Fruit fly (Drosophila melanogaster): ENCODE data around the gene Hsp83.

Gene Hsp83

DNA sequence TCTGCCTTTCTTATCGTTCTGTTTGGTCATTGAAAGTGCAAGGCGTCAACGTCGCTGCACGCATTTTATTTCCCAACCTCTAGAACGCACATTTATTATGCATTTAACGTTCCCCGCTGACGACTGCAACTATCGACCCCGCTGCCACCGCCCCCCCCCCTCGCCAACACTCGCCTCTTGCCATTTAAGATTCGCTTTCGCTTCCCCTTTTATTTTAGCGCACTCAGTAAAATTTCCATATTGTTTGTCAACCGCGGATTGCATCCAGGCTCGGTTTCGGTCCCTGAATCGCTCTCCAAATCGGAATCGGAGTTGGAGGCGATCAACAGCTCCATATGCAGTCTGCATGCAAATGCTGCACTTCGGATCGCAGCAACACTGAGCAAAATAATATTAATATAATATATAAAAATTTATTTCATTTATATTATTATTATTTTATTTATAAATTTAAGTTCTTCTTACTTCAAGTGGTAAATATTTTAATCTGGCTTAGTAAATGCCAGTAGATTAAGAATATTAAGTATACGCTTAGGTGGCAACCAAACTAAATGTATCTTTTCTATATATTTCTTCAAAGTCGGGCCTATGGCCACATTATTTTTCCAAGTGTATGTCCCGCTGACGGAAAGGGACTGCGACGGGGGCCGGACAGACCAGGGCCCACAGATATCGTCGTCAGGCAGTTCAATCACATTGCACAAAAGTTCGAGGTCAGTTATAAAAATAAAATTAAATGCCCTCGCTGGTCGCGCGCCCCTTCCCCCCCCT, 48.0 kb downstream of the Hsp83 start:
- no peak for TF ChIP-seq CG17801 (GFP tag; optimal IDR thresholded peaks at IDR 0.05; ENCODE audit: partially characterized antibody)

DNA sequence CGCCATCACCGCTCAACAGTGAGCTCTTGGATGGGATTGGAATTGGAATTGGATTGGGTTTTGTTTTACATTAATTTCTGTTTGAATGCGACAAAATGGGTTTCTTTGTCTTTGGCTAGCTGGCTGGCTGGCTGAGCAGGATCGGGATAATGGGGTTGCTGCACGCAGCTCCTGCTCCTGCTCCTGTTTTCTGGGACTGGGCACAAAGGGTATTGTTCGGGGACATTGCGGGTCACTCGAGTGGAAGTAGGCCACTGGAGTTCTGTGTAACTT, 48.5 kb downstream of the Hsp83 start:
- TF ChIP-seq CG17801 (GFP tag; optimal IDR thresholded peaks at IDR 0.05; ENCODE audit: partially characterized antibody): no peak

DNA sequence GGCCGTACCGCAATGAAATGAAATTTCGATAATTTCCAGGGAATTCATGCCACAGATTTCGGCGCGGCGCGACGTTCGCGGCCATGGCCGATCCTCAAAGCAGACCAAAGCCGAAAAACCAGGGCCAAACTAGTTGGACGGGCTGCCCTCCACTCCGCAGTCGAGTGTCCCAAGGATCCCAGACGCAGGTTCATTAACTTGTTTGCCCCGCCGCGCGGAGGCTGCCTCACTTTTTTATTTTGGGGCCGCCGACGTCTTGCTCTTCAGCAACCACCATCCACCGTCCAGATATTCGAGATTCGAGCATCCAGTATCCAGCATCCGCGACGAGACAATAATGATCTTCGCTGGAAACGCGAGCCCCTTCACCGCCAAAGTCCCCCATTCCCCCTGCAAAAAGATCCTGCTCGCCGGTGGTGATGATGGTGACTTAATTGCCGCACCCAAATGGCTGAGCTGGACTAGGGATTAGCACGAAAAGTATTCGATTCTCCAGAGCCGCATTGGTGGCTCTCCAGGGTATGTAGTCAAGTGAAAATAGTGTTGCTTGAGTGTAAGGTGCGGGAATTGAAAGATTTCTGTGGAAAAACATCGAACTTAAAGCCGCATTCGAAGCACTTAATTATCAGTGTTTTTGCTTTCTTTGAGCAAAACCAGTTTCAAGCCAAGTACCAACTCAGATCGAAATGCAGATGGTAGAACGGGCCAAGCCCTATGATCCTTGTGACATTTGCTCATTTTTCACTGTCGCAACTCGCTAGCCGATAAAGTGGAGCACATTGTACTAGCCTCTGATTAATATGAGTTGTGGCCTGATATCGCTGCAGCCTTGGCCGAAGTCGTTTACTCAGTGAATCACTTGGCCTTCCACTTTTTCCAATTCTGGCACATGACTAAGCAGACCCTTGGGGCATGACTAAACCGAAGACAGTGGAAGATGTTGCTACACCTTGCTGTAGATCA, 49.6 kb downstream of the Hsp83 start:
- TF ChIP-seq CG17801 (GFP tag; optimal IDR thresholded peaks at IDR 0.05; ENCODE audit: partially characterized antibody): no peak

DNA sequence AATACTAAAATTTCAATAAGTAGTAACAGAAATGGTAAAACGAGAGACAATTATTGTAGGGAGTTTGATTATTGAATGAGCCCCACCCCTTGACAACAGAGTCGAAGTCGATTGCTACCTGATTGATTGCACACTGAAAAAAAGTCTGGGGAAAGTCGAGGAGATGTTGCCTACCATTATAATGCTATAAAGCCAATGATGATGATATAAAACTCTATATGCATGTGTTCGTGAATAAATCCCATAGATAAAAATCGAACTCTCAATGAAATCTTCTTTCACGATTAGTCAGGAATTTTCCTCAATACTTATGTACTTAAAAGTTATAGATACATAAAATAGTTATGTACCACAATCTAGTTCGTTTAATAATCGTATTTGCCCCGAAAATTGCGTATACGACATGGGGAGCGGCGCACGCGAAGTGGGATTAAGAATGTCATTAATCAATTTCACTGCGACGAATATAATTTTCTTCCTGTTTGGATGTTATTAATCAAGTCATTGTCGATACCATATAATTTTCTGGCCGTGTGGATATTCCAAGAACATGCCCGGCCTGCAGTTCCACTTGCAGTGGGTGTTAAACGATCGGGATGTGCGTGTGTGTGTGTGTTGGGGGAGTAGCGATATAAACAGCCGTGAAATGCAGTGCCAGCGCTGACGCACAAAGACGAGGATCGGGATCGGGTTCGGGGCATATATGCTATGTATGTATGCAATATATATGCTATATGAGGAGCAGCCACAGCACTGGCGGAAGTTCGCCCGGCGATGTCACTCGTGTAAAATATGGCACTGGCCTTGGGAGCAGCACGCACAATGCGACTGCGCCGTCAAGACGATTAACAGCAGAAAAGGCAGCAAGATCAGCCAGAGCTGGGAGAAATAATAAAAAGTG, 51.7 kb downstream of the Hsp83 start, which contains the start of gene CG12078:
CG12078 (minus strand) TSS at position 51 of the 901 bp plus-strand sequence.
- TF ChIP-seq CG17801 (GFP tag; optimal IDR thresholded peaks at IDR 0.05; ENCODE audit: partially characterized antibody): no peak

DNA sequence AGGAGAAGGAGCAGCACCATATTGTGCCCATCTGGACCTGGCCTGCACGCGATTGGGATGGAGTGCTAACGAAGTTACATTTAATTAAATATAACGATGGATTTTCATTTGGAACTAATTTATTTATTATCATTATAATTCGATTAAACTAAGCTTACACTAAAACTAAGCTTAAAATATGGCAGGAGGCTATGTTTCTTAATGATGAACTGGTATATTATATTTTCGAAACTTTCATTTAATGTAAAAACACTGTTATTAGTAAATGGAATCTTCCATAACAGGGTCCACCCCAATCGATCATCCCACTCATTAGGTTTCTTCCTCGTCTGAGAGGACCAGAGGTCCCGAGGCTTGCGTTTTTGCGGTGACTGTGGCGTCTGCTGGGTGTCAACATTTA, 52.4 kb downstream of the Hsp83 start:
- no peak for TF ChIP-seq CG17801 (GFP tag; optimal IDR thresholded peaks at IDR 0.05; ENCODE audit: partially characterized antibody)

All from ovary, adult (tissue).